Worm (Caenorhabditis elegans) whole organism, late embryonic: ENCODE results near the gene T09A5.14.

Experiments used
- C08G9.2 ChIP-seq: sonication (generic microtip); optimal IDR thresholded peaks from 2 replicates; lab custom pipeline; 2016; ENCODE audit warnings: mild to moderate bottlenecking, missing genetic modification characterization, moderate library complexity, missing compliant biosample characterization
- F13H6.1 ChIP-seq: sonication (generic microtip); optimal IDR thresholded peaks from 2 replicates; lab custom pipeline; 2016; ENCODE audit warnings: missing genetic modification characterization, missing compliant biosample characterization
- K02D7.2 ChIP-seq: sonication (generic microtip); optimal IDR thresholded peaks from 2 replicates; lab custom pipeline; 2017; ENCODE audit warnings: mild to moderate bottlenecking, missing genetic modification characterization, missing compliant biosample characterization
- Y22D7AL.16 ChIP-seq: sonication (generic microtip); optimal IDR thresholded peaks from 2 replicates; lab custom pipeline; 2016; ENCODE audit warnings: missing genetic modification characterization, missing compliant biosample characterization
- ceh-18 ChIP-seq: sonication (generic microtip); optimal IDR thresholded peaks from 2 replicates; lab custom pipeline; 2016; ENCODE audit warnings: missing genetic modification characterization, missing compliant biosample characterization
- ceh-2 ChIP-seq: sonication (generic microtip); optimal IDR thresholded peaks from 2 replicates; lab custom pipeline; 2016; ENCODE audit warnings: missing genotype, missing genetic modification characterization, missing compliant biosample characterization
- ceh-24 ChIP-seq: sonication (generic microtip); optimal IDR thresholded peaks from 2 replicates; lab custom pipeline; 2016; ENCODE audit warnings: mild to moderate bottlenecking, missing genetic modification characterization, missing compliant biosample characterization
- ceh-30 ChIP-seq: fragments of 150-350 bp; optimal IDR thresholded peaks from 2 replicates; lab custom pipeline; 2014; ENCODE audit warnings: missing biosample characterization, missing genetic modification characterization
- ceh-31 ChIP-seq: sonication (generic microtip); optimal IDR thresholded peaks from 2 replicates; lab custom pipeline; 2016; ENCODE audit warnings: missing genetic modification characterization, missing compliant biosample characterization
- ceh-34 ChIP-seq: sonication (generic microtip); optimal IDR thresholded peaks from 2 replicates; lab custom pipeline; 2016; ENCODE audit warnings: mild to moderate bottlenecking, missing genetic modification characterization, missing compliant biosample characterization
- ceh-45 ChIP-seq: fragments of 200-800 bp; sonication (Bioruptor generic); IDR thresholded peaks from 2 replicates; pipeline ENCODE4 v1.3.6; 2022; ENCODE audit warnings: missing genetic modification reagents, missing genetic modification characterization, missing compliant biosample characterization
- ceh-9 ChIP-seq: sonication (generic microtip); optimal IDR thresholded peaks from 2 replicates; lab custom pipeline; 2016; ENCODE audit warnings: mild to moderate bottlenecking, missing genetic modification characterization, inconsistent platforms, missing compliant biosample characterization
- dve-1 ChIP-seq: sonication (generic microtip); optimal IDR thresholded peaks from 2 replicates; lab custom pipeline; 2017; ENCODE audit warnings: antibody characterized with exemption, mild to moderate bottlenecking, missing genetic modification characterization, missing compliant biosample characterization
- elt-4 ChIP-seq: sonication (generic microtip); optimal IDR thresholded peaks from 2 replicates; lab custom pipeline; 2016; ENCODE audit warnings: missing genetic modification characterization, missing compliant biosample characterization
- eyg-1 ChIP-seq: sonication (generic microtip); optimal IDR thresholded peaks from 2 replicates; lab custom pipeline; 2016; ENCODE audit warnings: missing genotype, missing genetic modification characterization, missing compliant biosample characterization
- fax-1 ChIP-seq: sonication (generic microtip); optimal IDR thresholded peaks from 2 replicates; lab custom pipeline; 2016; ENCODE audit warnings: missing genotype, missing genetic modification characterization, missing compliant biosample characterization
- fkh-10 ChIP-seq: fragments of 150-350 bp; optimal IDR thresholded peaks from 2 replicates; lab custom pipeline; 2014; ENCODE audit warnings: missing biosample characterization, missing genetic modification reagents, missing genetic modification characterization
- gmeb-2 ChIP-seq: sonication (generic microtip); optimal IDR thresholded peaks from 2 replicates; lab custom pipeline; 2016; ENCODE audit warnings: missing genetic modification characterization, inconsistent platforms, missing compliant biosample characterization
- hlh-15 ChIP-seq: sonication (generic microtip); optimal IDR thresholded peaks from 2 replicates; lab custom pipeline; 2016; ENCODE audit warnings: missing genetic modification characterization, missing compliant biosample characterization
- hlh-30 ChIP-seq: sonication (generic microtip); optimal IDR thresholded peaks from 2 replicates; lab custom pipeline; 2017; ENCODE audit warnings: antibody characterized with exemption, missing genetic modification characterization, missing compliant biosample characterization; ENCODE audit not compliant: insufficient read depth
- lin-11 ChIP-seq: fragments of 200-800 bp; sonication (Bioruptor generic); optimal IDR thresholded peaks from 2 replicates; lab custom pipeline; 2018; ENCODE audit warnings: mild to moderate bottlenecking, missing genetic modification characterization, missing compliant biosample characterization
- madf-2 ChIP-seq: sonication (generic microtip); optimal IDR thresholded peaks from 2 replicates; lab custom pipeline; 2017; ENCODE audit warnings: missing genetic modification characterization, missing compliant biosample characterization
- nfya-1 ChIP-seq: sonication (generic microtip); optimal IDR thresholded peaks from 2 replicates; lab custom pipeline; 2017; ENCODE audit warnings: missing genetic modification characterization, mild to moderate bottlenecking, missing compliant biosample characterization, antibody characterized with exemption, moderate library complexity
- odd-2 ChIP-seq: sonication (generic microtip); optimal IDR thresholded peaks from 2 replicates; lab custom pipeline; 2017; ENCODE audit warnings: antibody characterized with exemption, mild to moderate bottlenecking, missing genetic modification characterization, missing compliant biosample characterization
- pax-1 ChIP-seq: fragments of 150-350 bp; optimal IDR thresholded peaks from 2 replicates; lab custom pipeline; 2014; ENCODE audit warnings: missing biosample characterization, missing genetic modification characterization
- pha-4 ChIP-seq: fragments of 150-350 bp; optimal IDR thresholded peaks from 2 replicates; lab custom pipeline; 2018; ENCODE audit warnings: missing biosample characterization, missing genetic modification reagents, missing genetic modification characterization
- pqm-1 ChIP-seq: sonication (generic microtip); optimal IDR thresholded peaks from 2 replicates; lab custom pipeline; 2016; ENCODE audit warnings: missing genetic modification characterization, missing compliant biosample characterization
- pros-1 ChIP-seq: fragments of 150-350 bp; optimal IDR thresholded peaks from 2 replicates; lab custom pipeline; 2014; ENCODE audit warnings: missing biosample characterization, missing genetic modification reagents, missing genetic modification characterization
- ref-2 ChIP-seq: sonication (generic microtip); optimal IDR thresholded peaks from 2 replicates; lab custom pipeline; 2016; ENCODE audit warnings: missing genetic modification characterization, missing compliant biosample characterization
- rnt-1 ChIP-seq: sonication (generic microtip); optimal IDR thresholded peaks from 2 replicates; lab custom pipeline; 2016; ENCODE audit warnings: missing genetic modification characterization, missing compliant biosample characterization
- sdc-2 ChIP-seq: sonication (generic microtip); optimal IDR thresholded peaks from 2 replicates; lab custom pipeline; 2016; ENCODE audit warnings: missing genotype, missing genetic modification characterization, missing compliant biosample characterization
- sox-2 ChIP-seq: fragments of 200-800 bp; sonication (Bioruptor generic); IDR thresholded peaks from 2 replicates; pipeline ENCODE4 v1.3.6; 2022; ENCODE audit warnings: missing genetic modification reagents, missing genetic modification characterization, missing compliant biosample characterization
- syd-9 ChIP-seq: sonication (generic microtip); optimal IDR thresholded peaks from 2 replicates; lab custom pipeline; 2016; ENCODE audit warnings: mild to moderate bottlenecking, missing genetic modification characterization, moderate library complexity, missing compliant biosample characterization
- tbx-2 ChIP-seq: sonication (generic microtip); optimal IDR thresholded peaks from 2 replicates; lab custom pipeline; 2016; ENCODE audit warnings: missing genetic modification characterization, missing compliant biosample characterization
- tbx-7 ChIP-seq: sonication (generic microtip); optimal IDR thresholded peaks from 2 replicates; lab custom pipeline; 2016; ENCODE audit warnings: missing genotype, missing genetic modification characterization, missing compliant biosample characterization
- unc-3 ChIP-seq, 2 experiments: fragments of 200-800 bp in 1 of 2; sonication (Bioruptor generic) in 1 of 2; sonication (generic microtip) in 1 of 2; conservative IDR thresholded peaks in 1 of 2; optimal IDR thresholded peaks in 1 of 2; 2 replicates each; pipeline versions ENCODE4 v1.3.6 to Lab custom; 2016 to 2022; ENCODE audit warnings: missing compliant biosample characterization in 2 of 2, missing genetic modification characterization in 2 of 2, missing genetic modification reagents in 1 of 2
- unc-42 ChIP-seq: sonication (generic microtip); optimal IDR thresholded peaks from 2 replicates; lab custom pipeline; 2016; ENCODE audit warnings: missing genotype, missing genetic modification characterization, missing compliant biosample characterization
- unc-55 ChIP-seq: sonication (generic microtip); optimal IDR thresholded peaks from 2 replicates; lab custom pipeline; 2017; ENCODE audit warnings: missing biosample characterization, missing genetic modification reagents, missing genetic modification characterization
- zip-5 ChIP-seq: sonication (generic microtip); optimal IDR thresholded peaks from 2 replicates; lab custom pipeline; 2016; ENCODE audit warnings: missing genetic modification characterization, missing compliant biosample characterization
- ztf-16 ChIP-seq: sonication (generic microtip); optimal IDR thresholded peaks from 2 replicates; lab custom pipeline; 2017; ENCODE audit warnings: missing genetic modification characterization, missing compliant biosample characterization

The T09A5.14 gene

DNA sequence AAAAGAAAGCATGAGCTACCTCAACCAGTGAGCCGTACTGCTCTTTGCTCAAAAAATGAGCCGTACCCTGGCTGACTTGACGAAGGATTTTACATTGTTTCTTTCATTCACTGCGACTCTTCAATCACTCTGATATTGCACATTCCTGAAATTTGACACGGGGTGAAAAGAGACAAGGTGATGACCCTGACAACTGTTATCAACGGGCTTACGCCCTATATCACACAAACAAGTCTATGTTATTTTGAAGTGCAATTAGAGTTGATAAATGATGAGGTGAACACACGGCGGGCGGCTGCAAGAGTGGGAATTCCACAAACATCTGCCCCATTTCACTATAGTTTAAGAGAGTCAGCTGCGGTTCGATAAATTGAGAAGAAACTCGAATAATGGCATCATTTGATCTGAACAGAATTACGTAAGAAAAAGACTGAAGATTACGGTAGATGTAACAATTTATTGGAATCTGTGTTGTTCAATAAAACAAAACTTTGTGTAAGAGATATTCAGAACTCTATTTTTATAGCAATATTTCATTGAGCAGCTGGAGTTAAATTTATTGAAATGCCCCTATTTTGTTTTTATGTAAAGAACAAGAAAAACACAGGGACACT, 4.6 kb downstream of the T09A5.14 start:
- no peak for TF ChIP-seq fax-1 (tag; lab: Kevin White, UChicago)
- TF ChIP-seq hlh-15 (tag; lab: Kevin White, UChicago) = no peak
- peak; percentile 32 for TF ChIP-seq rnt-1 (tag; lab: Kevin White, UChicago)
- TF ChIP-seq tbx-7 (tag; lab: Kevin White, UChicago) = no peak
- no peak for TF ChIP-seq eyg-1 (tag; lab: Kevin White, UChicago)
- no peak for TF ChIP-seq elt-4
- TF ChIP-seq nfya-1 (tag; lab: Kevin White, UChicago) = no peak
- no peak for TF ChIP-seq syd-9
- TF ChIP-seq ceh-18 (tag; lab: Kevin White, UChicago) = peak; percentile 63
- no peak for TF ChIP-seq C08G9.2 (tag; lab: Kevin White, UChicago)
- TF ChIP-seq fkh-10 = no peak
- TF ChIP-seq Y22D7AL.16 (tag; lab: Kevin White, UChicago) = no peak
- no peak for TF ChIP-seq sdc-2 (tag; lab: Kevin White, UChicago)
- no peak for TF ChIP-seq pax-1 (tag; lab: Kevin White, UChicago)
- no peak for TF ChIP-seq tbx-2 (tag; lab: Kevin White, UChicago)
- TF ChIP-seq ceh-30 = no peak
- TF ChIP-seq ceh-2 (tag; lab: Kevin White, UChicago) = no peak
- no peak for TF ChIP-seq ceh-45 (GFP tag; lab: Robert Waterston, UW)
- no peak for TF ChIP-seq K02D7.2 (tag; lab: Kevin White, UChicago)
- TF ChIP-seq pros-1 (tag; lab: Kevin White, UChicago) = no peak
- no peak for TF ChIP-seq ceh-24 (tag; lab: Kevin White, UChicago)
- no peak for TF ChIP-seq madf-2 (tag; lab: Kevin White, UChicago)
- no peak for TF ChIP-seq gmeb-2 (tag; lab: Kevin White, UChicago)
- no peak for TF ChIP-seq sox-2 (GFP tag; lab: Robert Waterston, UW)
- peak; percentile 43 for TF ChIP-seq unc-55 (GFP tag; lab: Kevin White, UChicago)
- TF ChIP-seq zip-5 = no peak
- TF ChIP-seq F13H6.1 (tag; lab: Kevin White, UChicago) = no peak
- TF ChIP-seq ceh-9 = no peak
- no peak for TF ChIP-seq lin-11 (tag; lab: Kevin White, UChicago)
- TF ChIP-seq odd-2 (tag; lab: Kevin White, UChicago) = no peak
- no peak for TF ChIP-seq unc-42
- TF ChIP-seq ceh-34 (tag; lab: Kevin White, UChicago) = peak; percentile 64
- no peak for TF ChIP-seq pqm-1

DNA sequence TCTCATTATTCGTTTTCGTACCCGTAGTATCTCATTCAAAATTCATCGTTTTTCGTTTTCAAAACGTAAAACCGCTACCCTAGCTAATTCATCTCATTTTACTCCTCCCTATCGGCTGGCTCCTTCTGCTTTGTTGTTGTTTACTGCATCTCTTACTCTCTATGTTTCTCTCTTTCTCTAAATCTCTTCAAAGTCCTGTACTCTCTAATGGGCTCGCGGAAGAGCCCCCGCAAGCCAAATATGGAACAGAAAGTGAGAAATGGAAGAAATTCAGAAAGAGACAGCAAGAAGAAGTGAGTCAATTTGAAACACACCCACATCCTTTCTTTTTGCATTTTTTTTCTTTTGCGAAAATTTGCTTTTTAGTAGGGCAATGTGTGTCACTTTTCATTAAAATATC, 6.5 kb downstream of the T09A5.14 start:
- TF ChIP-seq nfya-1 (tag; lab: Kevin White, UChicago) (peak; percentile 12), gmeb-2 (tag; lab: Kevin White, UChicago) (no peak), C08G9.2 (tag; lab: Kevin White, UChicago) (no peak)

DNA sequence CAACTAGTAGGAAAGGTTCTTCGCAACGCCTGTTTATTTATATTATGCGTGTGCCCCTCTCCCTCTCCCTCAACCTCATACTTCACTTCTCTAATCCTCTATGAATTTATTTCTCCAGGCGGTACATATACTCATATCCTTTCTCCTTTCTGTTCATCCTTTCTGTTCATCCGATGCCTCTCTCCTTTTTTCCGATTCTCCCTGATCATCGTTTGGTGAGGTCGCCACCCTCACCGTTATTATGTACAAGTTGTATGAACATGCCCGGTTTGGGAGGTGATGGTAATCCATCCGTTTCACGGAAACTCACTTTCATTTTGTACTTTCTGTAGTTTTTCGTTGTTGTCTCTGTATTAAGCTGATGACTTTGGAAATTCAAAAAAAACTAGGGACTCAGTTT, 7.5 kb downstream of the T09A5.14 start:
- no peak for TF ChIP-seq elt-4
- TF ChIP-seq dve-1 = no peak
- TF ChIP-seq ref-2 (tag; lab: Kevin White, UChicago) = no peak
- peak; percentile 45 for TF ChIP-seq nfya-1 (tag; lab: Kevin White, UChicago)
- peak; percentile 16 for TF ChIP-seq ceh-31 (tag; lab: Kevin White, UChicago)
- TF ChIP-seq unc-55 (GFP tag; lab: Kevin White, UChicago) = peak; percentile 42

DNA sequence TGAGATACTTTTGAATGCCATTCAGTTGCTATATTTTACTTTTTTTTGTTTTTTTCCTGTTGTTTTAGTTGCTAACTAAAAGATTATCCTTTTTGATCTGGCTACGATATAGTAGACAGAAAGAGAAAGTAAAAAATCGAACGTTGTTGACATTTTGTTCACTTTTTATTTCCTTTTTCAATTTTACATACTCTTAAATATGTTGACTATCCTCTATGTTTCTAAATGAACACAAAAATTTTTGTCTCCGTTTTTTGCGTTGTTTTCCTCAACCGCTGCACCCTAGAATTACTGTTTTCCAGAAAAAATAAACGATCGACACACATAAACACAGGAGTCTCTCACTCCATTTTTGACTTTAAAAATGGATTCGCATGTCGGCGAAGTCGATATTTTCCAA, 9.9 kb downstream of the T09A5.14 start, which contains the start of gene klp-3:
Gene klp-3 (plus strand): TSS at position 301 of the 400 bp plus-strand sequence.
- TF ChIP-seq ztf-16 (no peak), unc-3 (GFP tag; conservative IDR thresholded peaks at IDR 0.05; lab: Robert Waterston, UW) (no peak), unc-3 (tag; optimal IDR thresholded peaks at IDR 0.05; lab: Kevin White, UChicago) (no peak), odd-2 (tag; lab: Kevin White, UChicago) (no peak), hlh-30 (tag; lab: Kevin White, UChicago) (no peak), pha-4 (no peak)
